Worm (Caenorhabditis elegans) whole organism, L4 larva: ENCODE measurements around the gene col-13.
A peak's percentile ranks its signal among the peaks of the same experiment; 100 is the strongest.

ENCODE experiments used
- F26F4.8 ChIP-seq: fragments of 200-800 bp; sonication (Bioruptor generic); conservative IDR thresholded peaks from 2 replicates; pipeline ENCODE4 v1.3.6; 2022; ENCODE audit warnings: missing genetic modification characterization, missing compliant biosample characterization
- Y105C5A.15 ChIP-seq: fragments of 200-800 bp; sonication (Bioruptor generic); IDR thresholded peaks from 2 replicates; pipeline ENCODE4 v1.3.6; 2022; ENCODE audit warnings: missing genetic modification characterization, missing compliant biosample characterization
- Y48G9A.11 ChIP-seq: fragments of 200-800 bp; sonication (Bioruptor generic); IDR thresholded peaks from 2 replicates; pipeline ENCODE4 v1.3.6; 2022; ENCODE audit warnings: missing genetic modification reagents, missing genetic modification characterization, missing compliant biosample characterization
- aha-1 ChIP-seq: fragments of 150-350 bp; peaks from one replicate; lab custom pipeline; 2014; ENCODE audit warnings: missing biosample characterization, missing genetic modification characterization
- arid-1 ChIP-seq: fragments of 200-800 bp; sonication (Bioruptor generic); conservative IDR thresholded peaks from 2 replicates; pipeline ENCODE4 v1.3.6; 2022; ENCODE audit warnings: missing genetic modification reagents, missing genetic modification characterization, missing compliant biosample characterization
- ceh-28 ChIP-seq: fragments of 150-350 bp; optimal IDR thresholded peaks from 2 replicates; lab custom pipeline; 2014; ENCODE audit warnings: missing biosample characterization, missing genetic modification reagents, missing genetic modification characterization
- ctbp-1 ChIP-seq: fragments of 200-800 bp; sonication (Bioruptor generic); IDR thresholded peaks from 2 replicates; pipeline ENCODE4 v1.3.6; 2022; ENCODE audit warnings: missing genetic modification reagents, missing genetic modification characterization, missing compliant biosample characterization
- daf-12 ChIP-seq: fragments of 150-350 bp; optimal IDR thresholded peaks from 2 replicates; lab custom pipeline; 2014; ENCODE audit warnings: missing biosample characterization, missing genetic modification reagents, missing genetic modification characterization
- daf-16 ChIP-seq, 3 experiments: sonication (generic microtip); optimal IDR thresholded peaks; 2 replicates each; lab custom pipeline; 2016 to 2017; ENCODE audit warnings: missing genetic modification characterization in 3 of 3, missing genetic modification reagents in 3 of 3, mild to moderate bottlenecking in 2 of 3, missing compliant biosample characterization in 2 of 3, missing biosample characterization in 1 of 3, moderate library complexity in 1 of 3
- dmd-6 ChIP-seq: fragments of 200-800 bp; sonication (Bioruptor generic); IDR thresholded peaks from 2 replicates; pipeline ENCODE4 v1.3.6; 2022; ENCODE audit warnings: missing genetic modification reagents, missing genetic modification characterization, missing compliant biosample characterization
- duxl-1 ChIP-seq: sonication (generic microtip); optimal IDR thresholded peaks from 2 replicates; lab custom pipeline; 2016; ENCODE audit warnings: mild to moderate bottlenecking, missing genetic modification characterization, moderate library complexity, missing compliant biosample characterization; ENCODE audit not compliant: poor library complexity
- egl-27 ChIP-seq: sonication (generic microtip); optimal IDR thresholded peaks from 3 replicates; lab custom pipeline; 2017; ENCODE audit warnings: missing biosample characterization, missing genetic modification reagents, missing genetic modification characterization
- gei-8 ChIP-seq: fragments of 200-800 bp; sonication (Bioruptor generic); optimal IDR thresholded peaks from 2 replicates; lab custom pipeline; 2018; ENCODE audit warnings: mild to moderate bottlenecking, missing genetic modification characterization, missing compliant biosample characterization
- hif-1 ChIP-seq, 2 experiments: sonication (generic microtip); optimal IDR thresholded peaks; 2 replicates each; lab custom pipeline; 2016 to 2017; ENCODE audit warnings: missing compliant biosample characterization in 2 of 2, missing genetic modification characterization in 2 of 2, missing genetic modification reagents in 2 of 2, missing genotype in 2 of 2, mild to moderate bottlenecking in 1 of 2
- hlh-11 ChIP-seq: fragments of 200-800 bp; sonication (Bioruptor generic); optimal IDR thresholded peaks from 2 replicates; lab custom pipeline; 2018; ENCODE audit warnings: mild to moderate bottlenecking, missing genetic modification characterization, missing compliant biosample characterization
- hlh-30 ChIP-seq: sonication (generic microtip); optimal IDR thresholded peaks from 2 replicates; lab custom pipeline; 2017; ENCODE audit warnings: antibody characterized with exemption, mild to moderate bottlenecking, missing genetic modification characterization, missing compliant biosample characterization; ENCODE audit not compliant: insufficient read depth
- hmg-1.1 ChIP-seq: fragments of 200-800 bp; sonication (Bioruptor generic); IDR thresholded peaks from 2 replicates; pipeline ENCODE4 v1.3.6; 2022; ENCODE audit warnings: missing genetic modification reagents, missing genetic modification characterization, missing compliant biosample characterization
- lim-7 ChIP-seq: fragments of 200-800 bp; sonication (Bioruptor generic); IDR thresholded peaks from 2 replicates; pipeline ENCODE4 v1.3.6; 2022; ENCODE audit warnings: missing genetic modification characterization, missing compliant biosample characterization
- lin-1 ChIP-seq: fragments of 200-800 bp; sonication (Bioruptor generic); IDR thresholded peaks from 2 replicates; pipeline ENCODE4 v1.3.6; 2022; ENCODE audit warnings: missing genetic modification reagents, missing genetic modification characterization, missing compliant biosample characterization
- lin-38 ChIP-seq: fragments of 200-800 bp; sonication (Bioruptor generic); IDR thresholded peaks from 2 replicates; pipeline ENCODE4 v1.3.6; 2022; ENCODE audit warnings: missing genetic modification reagents, missing genetic modification characterization, missing compliant biosample characterization
- lsy-2 ChIP-seq, 2 experiments: fragments of 150-350 bp in 1 of 2; sonication (generic microtip) in 1 of 2; optimal IDR thresholded peaks; 2 replicates each; lab custom pipeline; 2014 to 2017; ENCODE audit warnings: missing biosample characterization in 2 of 2, missing genetic modification characterization in 2 of 2
- madf-5 ChIP-seq, 2 experiments: fragments of 200-800 bp; sonication (Bioruptor generic); IDR thresholded peaks; 2 replicates each; pipeline ENCODE4 v1.3.6; 2022; ENCODE audit warnings: missing compliant biosample characterization in 2 of 2, missing genetic modification characterization in 2 of 2
- mdl-1 ChIP-seq, 2 experiments: fragments of 150-350 bp in 1 of 2; sonication (generic microtip) in 1 of 2; optimal IDR thresholded peaks; 2 replicates each; lab custom pipeline; 2014 to 2017; ENCODE audit warnings: missing biosample characterization in 2 of 2, missing genetic modification characterization in 2 of 2
- mdt-29 ChIP-seq: fragments of 200-800 bp; sonication (Bioruptor generic); IDR thresholded peaks from 2 replicates; pipeline ENCODE4 v1.3.6; 2022; ENCODE audit warnings: missing genetic modification reagents, missing genetic modification characterization, missing compliant biosample characterization
- mes-2 ChIP-seq: sonication (generic microtip); optimal IDR thresholded peaks from 2 replicates; lab custom pipeline; 2016; ENCODE audit warnings: missing genotype, mild to moderate bottlenecking, missing genetic modification characterization, missing compliant biosample characterization; ENCODE audit not compliant: poor library complexity, severe bottlenecking
- mxl-2 ChIP-seq: fragments of 200-800 bp; sonication (Bioruptor generic); conservative IDR thresholded peaks from 2 replicates; pipeline ENCODE4 v1.3.6; 2022; ENCODE audit warnings: missing genetic modification reagents, missing genetic modification characterization, missing compliant biosample characterization
- mxl-3 ChIP-seq: fragments of 200-800 bp; sonication (Bioruptor generic); optimal IDR thresholded peaks from 2 replicates; lab custom pipeline; 2018; ENCODE audit warnings: mild to moderate bottlenecking, missing genetic modification characterization, missing compliant biosample characterization
- nhr-237 ChIP-seq: sonication (generic microtip); optimal IDR thresholded peaks from 2 replicates; lab custom pipeline; 2017; ENCODE audit warnings: missing biosample characterization, missing genetic modification characterization
- unc-130 ChIP-seq: sonication (generic microtip); optimal IDR thresholded peaks from 2 replicates; lab custom pipeline; 2016; ENCODE audit warnings: missing genetic modification reagents, missing genetic modification characterization, missing compliant biosample characterization

Gene col-13

DNA sequence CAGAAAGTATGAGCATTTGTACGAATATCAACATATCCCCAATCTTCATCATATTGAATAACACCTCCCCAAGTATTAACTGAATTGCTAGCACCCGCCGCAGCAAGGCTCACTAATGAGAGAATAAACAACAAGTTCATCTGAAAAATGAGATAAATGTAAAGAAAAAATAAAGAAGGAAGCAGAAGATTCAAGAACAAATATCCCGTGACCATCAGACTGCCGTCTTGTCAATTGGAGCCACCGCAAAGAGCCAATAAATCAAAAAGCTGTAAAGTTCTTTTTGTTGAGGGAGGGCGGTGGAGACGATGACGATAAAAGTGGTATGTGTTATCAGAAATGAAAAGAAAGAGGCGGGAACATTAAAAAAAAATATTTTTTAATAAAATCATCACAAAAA, 31.8 kb upstream of the col-13 start, which contains the start of gene Y32F6A.5 (continued):
- TF ChIP-seq nhr-237 (tag; lab: Kevin White, UChicago), result no peak
- TF ChIP-seq mxl-3 (GFP tag; lab: Kevin White, UChicago), result no peak
- no peak for TF ChIP-seq unc-130 (GFP tag; lab: Kevin White, UChicago)
- no peak for TF ChIP-seq Y48G9A.11 (GFP tag; lab: Robert Waterston, UW)
- TF ChIP-seq daf-12 (tag; lab: Kevin White, UChicago), result no peak
- no peak for TF ChIP-seq F26F4.8
- TF ChIP-seq arid-1 (GFP tag; lab: Robert Waterston, UW), result no peak
- no peak for TF ChIP-seq egl-27 (tag; lab: Kevin White, UChicago)
- TF ChIP-seq mdt-29 (GFP tag; lab: Robert Waterston, UW), result peak; percentile 71; the same call in 1 of the 2 replicates

DNA sequence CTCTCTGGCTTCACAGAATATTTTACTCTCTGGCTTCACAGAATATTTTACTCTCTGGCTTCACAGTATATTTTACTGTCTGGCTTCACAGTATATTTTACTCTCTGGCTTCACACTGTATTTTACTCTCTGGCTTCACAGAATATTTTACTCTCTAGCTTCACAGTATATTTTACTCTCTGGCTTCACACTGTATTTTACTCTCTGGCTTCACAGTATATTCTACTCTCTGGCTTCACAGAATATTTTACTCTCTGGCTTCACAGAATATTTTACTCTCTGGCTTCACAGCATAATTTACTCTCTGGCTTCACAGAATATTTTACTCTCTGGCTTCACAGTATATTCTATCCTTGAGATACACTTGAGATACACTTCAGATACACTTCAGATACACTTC, 28.7 kb upstream of the col-13 start:
- TF ChIP-seq madf-5 (GFP tag; IDR thresholded peaks at IDR 0.05; lab: Robert Waterston, UW), result peak in 1 of 2 experiments; percentile 74; a peak in 1 of 4 replicates
- TF ChIP-seq mxl-2 (GFP tag; lab: Robert Waterston, UW), result 0 out of 2 replicates have a peak, but pooled peaks have one; percentile 22
- TF ChIP-seq Y105C5A.15 (GFP tag; lab: Robert Waterston, UW), result peak; percentile 61; the same call in 1 of the 2 replicates
- TF ChIP-seq F26F4.8, result peak; percentile 89
- TF ChIP-seq lin-1, result 0 out of 2 replicates have a peak, but pooled peaks have one; percentile 16
- TF ChIP-seq lim-7, result peak; percentile 62; the same call in 1 of the 2 replicates
- 0 out of 2 replicates have a peak, but pooled peaks have one; percentile 11 for TF ChIP-seq ctbp-1 (GFP tag; lab: Robert Waterston, UW)

ce11 chrV:10449947-10450346, 28.2 kb upstream of the col-13 start:
- 0 out of 2 replicates have a peak, but pooled peaks have one; percentile 9 for TF ChIP-seq dmd-6

- TF ChIP-seq hif-1 (tag; optimal IDR thresholded peaks at IDR 0.05; lab: Kevin White, UChicago) (peak in 1 of 2 experiments; percentile 25), hlh-11 (tag; lab: Kevin White, UChicago) (peak; percentile 57), mxl-3 (GFP tag; lab: Kevin White, UChicago) (peak; percentile 28), lsy-2 (tag; optimal IDR thresholded peaks at IDR 0.05; lab: Kevin White, UChicago) (peak in 1 of 2 experiments; percentile 36), lin-38 (GFP tag; lab: Robert Waterston, UW) (peak; percentile 20; the same call in 1 of the 2 replicates), aha-1 (peak; percentile 15), mes-2 (tag; lab: Kevin White, UChicago) (peak; percentile 75), ceh-28 (tag; lab: Kevin White, UChicago) (peak; percentile 59), hmg-1.1 (GFP tag; lab: Robert Waterston, UW) (no peak), gei-8 (GFP tag; lab: Kevin White, UChicago) (no peak), daf-16 (GFP tag; optimal IDR thresholded peaks at IDR 0.05; lab: Kevin White, UChicago) (no peak), daf-16 (tag; optimal IDR thresholded peaks at IDR 0.05; lab: Kevin White, UChicago) (no peak), unc-130 (GFP tag; lab: Kevin White, UChicago) (peak; percentile 6), duxl-1 (tag; lab: Kevin White, UChicago) (no peak), hlh-30 (peak; percentile 95), mdl-1 (tag; optimal IDR thresholded peaks at IDR 0.05; lab: Kevin White, UChicago) (peak in 1 of 2 experiments; percentile 67), mxl-2 (GFP tag; lab: Robert Waterston, UW) (no peak)
Observed at ce11 chrV:10441135-10442024, 19.7 kb upstream of the col-13 start, which contains the start of gene pap-1. pap-1 (plus strand) TSS chrV:10441974.
